Fruit fly (Drosophila melanogaster): Measurements from ENCODE around the gene CG17230.

The CG17230 gene

dm6 chr3R:11449688-11450087 is 12.1 kb downstream of the CG17230 start:
- TF ChIP-seq CG17801 (GFP tag; optimal IDR thresholded peaks at IDR 0.05; ENCODE audit: partially characterized antibody): no peak

dm6 chr3R:11451207-11451841 is 13.7 kb downstream of the CG17230 start, which contains the start of gene sals:
sals (minus strand) TSS chr3R:11451791.
- TF ChIP-seq CG17801 (GFP tag; optimal IDR thresholded peaks at IDR 0.05; ENCODE audit: partially characterized antibody): no peak

DNA sequence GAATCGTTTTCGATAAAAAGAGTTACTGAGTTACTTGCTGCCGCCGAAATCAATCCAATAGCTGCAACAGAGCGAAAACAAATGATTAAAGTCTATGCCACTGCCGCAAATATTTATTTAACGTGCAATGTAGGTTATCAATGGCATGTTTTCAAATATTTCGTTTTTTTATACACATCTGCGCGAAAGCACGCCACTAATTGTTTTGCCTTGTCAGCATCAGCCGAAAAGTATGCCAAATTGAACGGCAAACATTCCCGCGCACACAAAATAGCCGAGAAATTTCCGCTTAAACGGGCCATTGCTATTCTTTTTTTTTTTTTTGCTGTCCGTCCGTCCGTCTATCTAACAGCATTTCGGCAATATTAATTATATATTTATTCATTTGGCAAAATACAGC is 14.5 kb downstream of the CG17230 start:
- TF ChIP-seq CG17801 (GFP tag; optimal IDR thresholded peaks at IDR 0.05; ENCODE audit: partially characterized antibody): no peak

dm6 chr3R:11454210-11454904 is 16.8 kb downstream of the CG17230 start:
- peak; percentile 59 for TF ChIP-seq CG17801 (GFP tag; optimal IDR thresholded peaks at IDR 0.05; ENCODE audit: partially characterized antibody)

DNA sequence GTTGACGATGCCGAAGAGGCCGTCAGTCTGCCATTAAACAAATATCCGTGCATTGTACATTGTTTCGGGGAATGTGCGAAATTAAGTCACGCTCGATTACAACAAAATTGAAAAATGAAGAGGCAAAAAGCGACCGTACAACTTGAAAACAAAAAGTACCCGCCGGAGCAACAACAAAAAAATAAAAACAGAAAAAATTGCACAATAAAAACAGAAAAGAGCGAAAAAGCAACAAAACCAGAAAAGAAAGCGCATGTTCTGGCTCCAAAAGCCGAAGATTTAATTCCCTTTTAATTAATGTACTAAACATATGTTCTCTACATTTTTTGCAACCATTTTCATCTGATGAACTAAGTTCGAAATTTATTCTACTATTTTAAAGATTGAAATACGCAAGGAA is 19.0 kb downstream of the CG17230 start:
- TF ChIP-seq CG17801 (GFP tag; optimal IDR thresholded peaks at IDR 0.05; ENCODE audit: partially characterized antibody): peak; percentile 71

- no peak for TF ChIP-seq CG17801 (GFP tag; optimal IDR thresholded peaks at IDR 0.05; ENCODE audit: partially characterized antibody)
Measured at dm6 chr3R:11457286-11457685, 19.7 kb downstream of the CG17230 start.

- TF ChIP-seq CG17801 (GFP tag; optimal IDR thresholded peaks at IDR 0.05; ENCODE audit: partially characterized antibody): no peak
Measured at dm6 chr3R:11458022-11458850, 20.7 kb downstream of the CG17230 start.

DNA sequence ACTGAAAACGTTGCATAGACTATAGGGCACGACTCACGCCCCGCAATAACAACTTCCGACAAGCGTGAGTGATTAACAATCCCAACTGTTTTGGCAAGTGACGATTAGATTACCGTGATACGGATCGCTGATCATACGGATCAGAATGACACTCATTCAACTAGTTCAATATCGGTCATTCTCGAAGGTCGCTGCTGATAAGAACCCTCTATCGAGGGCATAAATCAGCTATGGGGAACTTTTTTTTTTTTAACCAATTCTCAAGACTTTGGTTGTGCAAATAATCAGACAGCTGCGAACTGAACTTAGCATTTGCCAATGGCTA is 21.2 kb downstream of the CG17230 start:
- TF ChIP-seq CG17801 (GFP tag; optimal IDR thresholded peaks at IDR 0.05; ENCODE audit: partially characterized antibody): no peak

dm6 chr3R:11460502-11461358 is 23.1 kb downstream of the CG17230 start, which contains the start of gene PGRP-LB:
PGRP-LB (minus strand) TSS chr3R:11460552.
- no peak for TF ChIP-seq CG17801 (GFP tag; optimal IDR thresholded peaks at IDR 0.05; ENCODE audit: partially characterized antibody)

DNA sequence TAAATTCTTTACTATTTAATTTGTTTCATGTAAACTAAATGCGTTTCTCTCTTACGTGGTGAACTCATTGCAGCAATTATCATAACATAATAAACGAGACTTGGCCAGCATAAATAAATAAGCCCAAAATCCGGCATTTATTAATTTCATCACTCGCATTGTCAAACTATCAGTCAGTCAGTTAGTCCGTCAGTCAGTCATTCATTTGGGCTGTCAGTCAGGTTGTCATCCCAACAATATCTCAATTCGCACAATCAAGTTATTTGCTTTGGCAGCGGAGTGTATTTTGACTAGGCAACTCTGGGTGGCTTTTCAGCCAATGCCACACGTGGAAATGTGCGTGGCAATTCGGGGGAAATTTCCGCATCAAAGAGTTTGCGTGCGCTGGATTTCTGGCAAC is 30.2 kb downstream of the CG17230 start:
- TF ChIP-seq CG17801 (GFP tag; optimal IDR thresholded peaks at IDR 0.05; ENCODE audit: partially characterized antibody): no peak

DNA sequence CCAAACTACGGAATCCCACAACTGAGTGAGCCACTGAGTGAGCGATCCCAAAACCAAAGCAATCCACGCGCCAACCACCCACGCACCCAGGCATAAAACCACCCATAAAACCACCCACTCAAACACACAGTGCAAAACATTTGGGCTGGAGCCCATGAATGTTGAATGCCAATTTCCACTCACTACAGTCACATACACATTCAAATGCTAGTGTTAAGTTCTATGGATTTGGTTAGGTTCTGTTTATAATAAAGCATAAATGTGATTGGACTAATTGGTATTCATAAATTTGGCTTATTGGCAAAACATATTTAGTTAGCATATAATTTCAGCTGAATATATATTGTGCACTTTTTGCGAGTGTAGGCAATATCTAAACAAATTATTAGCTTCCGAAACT is 32.2 kb downstream of the CG17230 start:
- TF ChIP-seq CG17801 (GFP tag; optimal IDR thresholded peaks at IDR 0.05; ENCODE audit: partially characterized antibody): no peak

dm6 chr3R:11483328-11483868 is 45.8 kb downstream of the CG17230 start:
- TF ChIP-seq CG17801 (GFP tag; optimal IDR thresholded peaks at IDR 0.05; ENCODE audit: partially characterized antibody): no peak

- no peak for TF ChIP-seq CG17801 (GFP tag; optimal IDR thresholded peaks at IDR 0.05; ENCODE audit: partially characterized antibody)
Measured at dm6 chr3R:11490269-11490668, 52.7 kb downstream of the CG17230 start.

- no peak for TF ChIP-seq CG17801 (GFP tag; optimal IDR thresholded peaks at IDR 0.05; ENCODE audit: partially characterized antibody)
Measured at dm6 chr3R:11499715-11500235, 62.2 kb downstream of the CG17230 start, which contains the start of gene dpr5. dpr5 (plus strand) TSS chr3R:11499984.
